Worm (Caenorhabditis elegans) whole organism, young adult: ENCODE measurements around the gene math-23.
A peak's percentile ranks its signal among the peaks of the same experiment; 100 is the strongest.
"Not testable (repeated sequence)": the region's sequence is repeated elsewhere in the genome, so short reads cannot be mapped to it uniquely, and the experiment has no call there.

ENCODE experiments used
- D2030.7 ChIP-seq: fragments of 200-800 bp; sonication (Bioruptor generic); IDR thresholded peaks from 2 replicates; pipeline ENCODE4 v1.3.6; 2022; ENCODE audit warnings: missing genetic modification reagents, missing genetic modification characterization, missing compliant biosample characterization
- F33H1.4 ChIP-seq: fragments of 200-800 bp; sonication (Bioruptor generic); IDR thresholded peaks from 2 replicates; pipeline ENCODE4 v1.3.6; 2022; ENCODE audit warnings: missing genetic modification reagents, missing genetic modification characterization, missing compliant biosample characterization
- F39B2.1 ChIP-seq: fragments of 200-800 bp; sonication (Bioruptor generic); IDR thresholded peaks from 2 replicates; pipeline ENCODE4 v1.3.6; 2022; ENCODE audit warnings: missing genetic modification reagents, missing genetic modification characterization, missing compliant biosample characterization
- F49E8.2 ChIP-seq: sonication (generic microtip); optimal IDR thresholded peaks from 3 replicates; lab custom pipeline; 2017; ENCODE audit warnings: missing genetic modification characterization, mild to moderate bottlenecking, missing compliant biosample characterization, antibody characterized with exemption, moderate library complexity; ENCODE audit not compliant: insufficient read depth
- F57C9.4 ChIP-seq: sonication (generic microtip); optimal IDR thresholded peaks from 2 replicates; lab custom pipeline; 2017; ENCODE audit warnings: mild to moderate bottlenecking, missing genetic modification characterization, missing compliant biosample characterization
- K12H6.12 ChIP-seq: fragments of 200-800 bp; sonication (Bioruptor generic); optimal IDR thresholded peaks from 2 replicates; lab custom pipeline; 2018; ENCODE audit warnings: mild to moderate bottlenecking, missing genetic modification characterization, missing compliant biosample characterization
- ZK185.1 ChIP-seq: sonication (generic microtip); optimal IDR thresholded peaks from 2 replicates; lab custom pipeline; 2016; ENCODE audit warnings: mild to moderate bottlenecking, missing genetic modification characterization, missing compliant biosample characterization; ENCODE audit not compliant: poor library complexity, severe bottlenecking
- attf-5 ChIP-seq: fragments of 200-800 bp; sonication (Bioruptor generic); optimal IDR thresholded peaks from 2 replicates; lab custom pipeline; 2018; ENCODE audit warnings: mild to moderate bottlenecking, missing genetic modification characterization, missing compliant biosample characterization
- cebp-2 ChIP-seq: fragments of 200-800 bp; sonication (Bioruptor generic); IDR thresholded peaks from 2 replicates; pipeline ENCODE4 v1.3.6; 2022; ENCODE audit warnings: missing genetic modification characterization, missing compliant biosample characterization
- ceh-100 ChIP-seq: fragments of 200-800 bp; sonication (Bioruptor generic); IDR thresholded peaks from 2 replicates; pipeline ENCODE4 v1.3.6; 2022; ENCODE audit warnings: missing genetic modification reagents, missing genetic modification characterization, missing compliant biosample characterization
- ceh-58 ChIP-seq: fragments of 200-800 bp; sonication (Bioruptor generic); IDR thresholded peaks from 2 replicates; pipeline ENCODE4 v1.3.6; 2022; ENCODE audit warnings: missing genetic modification characterization, missing compliant biosample characterization
- chd-7 ChIP-seq: sonication (generic microtip); optimal IDR thresholded peaks from 2 replicates; lab custom pipeline; 2016; ENCODE audit warnings: mild to moderate bottlenecking, missing genetic modification characterization, moderate library complexity, missing compliant biosample characterization
- dox-1 ChIP-seq: fragments of 200-800 bp; sonication (Bioruptor generic); IDR thresholded peaks from 2 replicates; pipeline ENCODE4 v1.3.6; 2022; ENCODE audit warnings: missing genetic modification reagents, missing genetic modification characterization, missing compliant biosample characterization
- efl-1 ChIP-seq: fragments of 150-350 bp; optimal IDR thresholded peaks from 2 replicates; lab custom pipeline; 2014; ENCODE audit warnings: missing biosample characterization, missing genetic modification reagents, missing genetic modification characterization
- egrh-3 ChIP-seq: fragments of 200-800 bp; sonication (Bioruptor generic); IDR thresholded peaks from 2 replicates; pipeline ENCODE4 v1.3.6; 2022; ENCODE audit warnings: missing genetic modification reagents, missing genetic modification characterization, missing compliant biosample characterization
- ets-4 ChIP-seq: fragments of 200-800 bp; sonication (Bioruptor generic); optimal IDR thresholded peaks from 2 replicates; lab custom pipeline; 2018; ENCODE audit warnings: mild to moderate bottlenecking, missing genetic modification characterization, missing compliant biosample characterization
- hmg-1.2 ChIP-seq: fragments of 200-800 bp; sonication (Bioruptor generic); IDR thresholded peaks from 2 replicates; pipeline ENCODE4 v1.3.6; 2022; ENCODE audit warnings: missing genetic modification reagents, missing genetic modification characterization, missing compliant biosample characterization
- lag-1 ChIP-seq: fragments of 200-800 bp; sonication (Bioruptor generic); IDR thresholded peaks from 2 replicates; pipeline ENCODE4 v1.3.6; 2022; ENCODE audit warnings: missing genetic modification reagents, missing genetic modification characterization, missing compliant biosample characterization
- lin-26 ChIP-seq: fragments of 200-800 bp; sonication (Bioruptor generic); IDR thresholded peaks from 2 replicates; pipeline ENCODE4 v1.3.6; 2022; ENCODE audit warnings: missing genetic modification reagents, missing genetic modification characterization, missing compliant biosample characterization
- lir-1 ChIP-seq: fragments of 200-800 bp; sonication (Bioruptor generic); conservative IDR thresholded peaks from 2 replicates; pipeline ENCODE4 v1.3.6; 2022; ENCODE audit warnings: missing genetic modification reagents, missing genetic modification characterization, missing compliant biosample characterization
- mcd-1 ChIP-seq: fragments of 200-800 bp; sonication (Bioruptor generic); IDR thresholded peaks from 2 replicates; pipeline ENCODE4 v1.3.6; 2022; ENCODE audit warnings: missing genetic modification reagents, missing genetic modification characterization, missing compliant biosample characterization
- mel-28 ChIP-seq: sonication (generic microtip); optimal IDR thresholded peaks from 2 replicates; lab custom pipeline; 2016; ENCODE audit warnings: borderline replicate concordance, mild to moderate bottlenecking, missing genetic modification characterization, missing compliant biosample characterization
- nhr-80 ChIP-seq: sonication (generic microtip); optimal IDR thresholded peaks from 2 replicates; lab custom pipeline; 2016; ENCODE audit warnings: missing genetic modification characterization, missing compliant biosample characterization
- rec-8 ChIP-seq, 2 experiments: sonication (generic microtip); optimal IDR thresholded peaks; 2 replicates each; lab custom pipeline; 2016; ENCODE audit warnings: mild to moderate bottlenecking in 2 of 2, missing genetic modification characterization in 2 of 2, missing genetic modification reagents in 2 of 2, missing genotype in 2 of 2, missing biosample characterization in 1 of 2, missing compliant biosample characterization in 1 of 2, moderate library complexity in 1 of 2
- sea-2 ChIP-seq: fragments of 200-800 bp; sonication (Bioruptor generic); IDR thresholded peaks from 2 replicates; pipeline ENCODE4 v1.3.6; 2022; ENCODE audit warnings: missing genetic modification characterization, missing compliant biosample characterization
- ztf-6 ChIP-seq: fragments of 200-800 bp; sonication (Bioruptor generic); IDR thresholded peaks from 2 replicates; pipeline ENCODE4 v1.3.6; 2022; ENCODE audit warnings: missing genetic modification reagents, missing genetic modification characterization, missing compliant biosample characterization

The math-23 gene

ce11 chrII:1861285-1861793 lies 40.7 kb upstream of the math-23 start, which contains the start of gene C16C4.18:
Gene C16C4.18, minus strand, starts transcription at chrII:1861335.
- TF ChIP-seq mcd-1 (GFP tag; lab: Robert Waterston, UW) (peak; percentile 67; the same call in 1 of the 2 replicates), D2030.7 (GFP tag; lab: Robert Waterston, UW) (peak; percentile 44; the same call in 1 of the 2 replicates), hmg-1.2 (peak; percentile 96)

- not testable (repeated sequence) for TF ChIP-seq cebp-2, lir-1, egrh-3 (GFP tag; lab: Robert Waterston, UW)
Measured at ce11 chrII:1862334-1862733, 39.7 kb upstream of the math-23 start, which contains the start of gene fbxb-98. Gene fbxb-98, plus strand, starts transcription at chrII:1862634.

- TF ChIP-seq ceh-100 (GFP tag; lab: Robert Waterston, UW) (no peak), F39B2.1 (GFP tag; lab: Robert Waterston, UW) (no peak), F33H1.4 (no peak)
Measured at ce11 chrII:1864278-1864677, 37.8 kb upstream of the math-23 start, which contains the start of gene C16C4.17. Gene C16C4.17, plus strand, starts transcription at chrII:1864578.

ce11 chrII:1865683-1866431 lies 36.2 kb upstream of the math-23 start, which contains the start of gene math-15:
Gene math-15, plus strand, starts transcription at chrII:1866381.
- no peak for TF ChIP-seq ztf-6 (GFP tag; lab: Robert Waterston, UW)
- TF ChIP-seq nhr-80 (tag; lab: Kevin White, UChicago) = peak; percentile 26
- TF ChIP-seq, all 124 proteins: peak for 1

ce11 chrII:1869120-1869519 lies 33.0 kb upstream of the math-23 start, which contains the start of gene math-14:
Gene math-14, plus strand, starts transcription at chrII:1869420.
- TF ChIP-seq dox-1 = no peak
- TF ChIP-seq mel-28 (tag; lab: Kevin White, UChicago) = no peak
- TF ChIP-seq ets-4 = no peak
- TF ChIP-seq nhr-80 (tag; lab: Kevin White, UChicago) = peak; percentile 49

- TF ChIP-seq sea-2 (GFP tag; lab: Robert Waterston, UW) (no peak), nhr-80 (tag; lab: Kevin White, UChicago) (peak; percentile 72)
Measured at ce11 chrII:1870875-1871592, 31.0 kb upstream of the math-23 start, which contains the start of gene math-10. Gene math-10, plus strand, starts transcription at chrII:1871542.

ce11 chrII:1875658-1876057 lies 26.4 kb upstream of the math-23 start, which contains the start of gene math-13:
Gene math-13, plus strand, starts transcription at chrII:1875958.
- TF ChIP-seq lag-1 (GFP tag; lab: Robert Waterston, UW) (no peak), ZK185.1 (tag; lab: Kevin White, UChicago) (no peak), chd-7 (no peak), lin-26 (no peak), F49E8.2 (tag; lab: Kevin White, UChicago) (no peak), rec-8 (tag; optimal IDR thresholded peaks at IDR 0.05; lab: Kevin White, UChicago) (no peak), K12H6.12 (tag; lab: Kevin White, UChicago) (no peak), efl-1 (GFP tag; lab: Kevin White, UChicago) (no peak), attf-5 (GFP tag; lab: Kevin White, UChicago) (no peak), F57C9.4 (tag; lab: Kevin White, UChicago) (no peak), ceh-58 (GFP tag; lab: Robert Waterston, UW) (no peak), nhr-80 (tag; lab: Kevin White, UChicago) (no peak)
